Fruit fly (Drosophila melanogaster): ENCODE measurements around the gene smp-30.

smp-30 gene

DNA sequence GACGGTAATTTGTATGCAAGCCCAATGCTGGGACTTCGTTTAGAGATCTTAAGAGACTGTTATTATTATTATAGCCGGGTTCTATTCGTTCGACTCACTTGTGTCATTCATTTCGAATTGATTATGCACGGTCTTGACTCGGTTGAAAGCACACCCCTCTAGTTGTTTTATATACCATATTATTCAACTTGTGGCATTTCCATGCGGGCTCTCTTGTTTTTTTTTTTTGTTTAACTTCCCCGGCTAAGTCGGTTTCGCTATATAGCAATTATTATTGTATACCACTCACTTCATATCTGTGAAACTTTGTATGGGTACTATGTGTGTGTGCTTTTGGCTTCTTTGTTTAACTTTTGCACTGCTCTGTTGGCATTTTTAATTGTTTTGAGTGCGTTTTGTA, at the start of gene smp-30:
smp-30 (minus strand) TSS at position 224 of the 400 bp plus-strand sequence.
- no peak for TF ChIP-seq Sin3A (optimal IDR thresholded peaks at IDR 0.05)
- no peak for TF ChIP-seq Myc (optimal IDR thresholded peaks at IDR 0.05)
- no peak for TF ChIP-seq ttk (optimal IDR thresholded peaks at IDR 0.05)
- TF ChIP-seq insv (optimal IDR thresholded peaks at IDR 0.05), result no peak
- TF ChIP-seq h (optimal IDR thresholded peaks at IDR 0.05), result no peak
- TF ChIP-seq psq (optimal IDR thresholded peaks at IDR 0.05), result no peak

- TF ChIP-seq ttk (optimal IDR thresholded peaks at IDR 0.05) (no peak), h (optimal IDR thresholded peaks at IDR 0.05) (no peak), insv (optimal IDR thresholded peaks at IDR 0.05) (no peak)
Observed at dm6 chr3R:14798626-14799258, 47.7 kb upstream of the smp-30 start, which contains the start of gene CG14856. Gene CG14856 (plus strand): TSS chr3R:14798986.

dm6 chr3R:14796294-14796693, 45.2 kb upstream of the smp-30 start, which contains the start of gene CG14855:
Gene CG14855 (plus strand): TSS chr3R:14796305.
- TF ChIP-seq Sin3A (optimal IDR thresholded peaks at IDR 0.05), result no peak
- no peak for TF ChIP-seq psq (optimal IDR thresholded peaks at IDR 0.05)
- no peak for TF ChIP-seq h (optimal IDR thresholded peaks at IDR 0.05)
- TF ChIP-seq Myc (optimal IDR thresholded peaks at IDR 0.05), result no peak
- TF ChIP-seq insv (optimal IDR thresholded peaks at IDR 0.05), result no peak
- TF ChIP-seq ttk (optimal IDR thresholded peaks at IDR 0.05), result no peak

DNA sequence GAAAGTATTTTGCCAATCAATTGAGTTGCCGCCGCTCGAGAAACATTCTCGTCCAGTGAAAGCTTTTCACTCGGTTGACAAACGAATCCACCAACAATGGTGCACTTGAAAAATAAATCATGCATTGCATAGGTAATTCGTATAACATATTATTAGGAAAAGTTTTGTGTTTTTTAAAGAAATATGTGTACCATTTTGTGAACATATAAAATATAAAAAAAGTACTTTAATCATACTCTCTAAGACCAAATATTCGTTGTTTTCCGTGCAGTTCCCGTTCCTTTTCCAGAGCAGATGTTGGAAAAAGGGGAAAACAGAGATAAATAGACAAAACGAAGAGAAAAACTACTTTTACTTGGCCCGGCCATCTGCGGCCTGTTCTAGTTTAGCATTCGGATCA, 35.6 kb upstream of the smp-30 start:
- TF ChIP-seq Sin3A (optimal IDR thresholded peaks at IDR 0.05), result no peak
- no peak for TF ChIP-seq psq (optimal IDR thresholded peaks at IDR 0.05)
- TF ChIP-seq h (optimal IDR thresholded peaks at IDR 0.05), result no peak
- no peak for TF ChIP-seq Myc (optimal IDR thresholded peaks at IDR 0.05)
- TF ChIP-seq ttk (optimal IDR thresholded peaks at IDR 0.05), result no peak
- TF ChIP-seq insv (optimal IDR thresholded peaks at IDR 0.05), result no peak

dm6 chr3R:14785335-14785734, 34.3 kb upstream of the smp-30 start:
- no peak for TF ChIP-seq h (optimal IDR thresholded peaks at IDR 0.05)
- TF ChIP-seq Sin3A (optimal IDR thresholded peaks at IDR 0.05), result no peak
- no peak for TF ChIP-seq insv (optimal IDR thresholded peaks at IDR 0.05)
- TF ChIP-seq Myc (optimal IDR thresholded peaks at IDR 0.05), result no peak
- TF ChIP-seq psq (optimal IDR thresholded peaks at IDR 0.05), result no peak
- no peak for TF ChIP-seq ttk (optimal IDR thresholded peaks at IDR 0.05)

DNA sequence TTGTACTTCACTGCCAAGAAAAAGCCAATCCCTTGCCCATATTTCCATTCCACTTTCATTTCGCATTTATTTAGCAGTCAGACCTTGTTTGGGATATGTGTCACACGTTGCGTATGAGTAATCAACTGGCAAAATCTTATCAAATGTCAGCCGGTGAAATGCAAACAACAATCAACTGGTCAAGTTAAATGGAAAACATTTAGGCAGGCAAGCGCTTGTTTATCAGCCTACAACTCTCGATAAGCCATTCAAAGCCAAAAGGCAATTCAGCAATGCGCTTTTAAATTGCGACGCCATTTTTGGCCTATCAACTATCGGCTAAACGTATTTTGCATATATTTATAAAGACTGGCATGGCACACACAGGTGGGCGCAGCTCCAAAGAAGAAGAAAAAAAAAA, 29.7 kb upstream of the smp-30 start:
- TF ChIP-seq h (optimal IDR thresholded peaks at IDR 0.05) (no peak), Sin3A (optimal IDR thresholded peaks at IDR 0.05) (no peak), Myc (optimal IDR thresholded peaks at IDR 0.05) (no peak), insv (optimal IDR thresholded peaks at IDR 0.05) (no peak)

- TF ChIP-seq Sin3A (optimal IDR thresholded peaks at IDR 0.05), result no peak
- TF ChIP-seq h (optimal IDR thresholded peaks at IDR 0.05), result no peak
- TF ChIP-seq psq (optimal IDR thresholded peaks at IDR 0.05), result no peak
- no peak for TF ChIP-seq Myc (optimal IDR thresholded peaks at IDR 0.05)
- no peak for TF ChIP-seq ttk (optimal IDR thresholded peaks at IDR 0.05)
- TF ChIP-seq insv (optimal IDR thresholded peaks at IDR 0.05), result no peak
Observed at dm6 chr3R:14779733-14780278, 28.8 kb upstream of the smp-30 start.

- TF ChIP-seq h (optimal IDR thresholded peaks at IDR 0.05) (no peak), Sin3A (optimal IDR thresholded peaks at IDR 0.05) (no peak), insv (optimal IDR thresholded peaks at IDR 0.05) (no peak), psq (optimal IDR thresholded peaks at IDR 0.05) (no peak), ttk (optimal IDR thresholded peaks at IDR 0.05) (no peak), Myc (optimal IDR thresholded peaks at IDR 0.05) (no peak)
Observed at dm6 chr3R:14775395-14775794, 24.3 kb upstream of the smp-30 start.

DNA sequence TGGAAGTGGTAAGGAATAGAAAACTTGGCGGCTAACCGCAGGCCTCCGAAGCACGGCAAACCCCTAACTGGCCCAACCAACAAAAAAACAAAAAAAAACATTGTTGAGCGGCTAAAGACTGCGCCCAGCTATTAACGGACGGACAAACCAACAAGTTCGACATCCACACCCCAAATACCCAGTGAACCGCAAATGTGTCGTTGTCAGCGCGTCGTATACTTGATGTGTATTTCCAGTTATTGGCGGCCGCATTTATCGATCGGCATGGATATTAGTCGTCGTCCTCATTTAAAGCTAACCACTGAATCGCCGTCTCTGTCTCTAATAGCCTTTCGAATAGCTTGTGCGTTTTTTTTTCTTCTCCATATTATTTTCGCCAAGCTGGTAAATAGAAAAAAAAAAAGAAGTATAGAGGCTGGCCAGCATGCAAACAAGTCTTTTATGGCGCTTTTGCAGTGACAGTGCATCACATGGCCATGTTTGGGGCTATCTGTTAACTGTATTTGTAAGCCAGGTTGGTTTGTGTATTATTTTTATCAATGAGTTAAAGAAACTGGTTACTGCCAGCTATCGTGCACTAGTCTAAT, 15.5 kb upstream of the smp-30 start:
- TF ChIP-seq h (optimal IDR thresholded peaks at IDR 0.05) (no peak), psq (optimal IDR thresholded peaks at IDR 0.05) (no peak), ttk (optimal IDR thresholded peaks at IDR 0.05) (no peak), insv (optimal IDR thresholded peaks at IDR 0.05) (no peak)

- TF ChIP-seq psq (optimal IDR thresholded peaks at IDR 0.05) (no peak), Myc (optimal IDR thresholded peaks at IDR 0.05) (no peak), ttk (optimal IDR thresholded peaks at IDR 0.05) (no peak), h (optimal IDR thresholded peaks at IDR 0.05) (no peak), insv (optimal IDR thresholded peaks at IDR 0.05) (no peak), Sin3A (optimal IDR thresholded peaks at IDR 0.05) (no peak)
Observed at dm6 chr3R:14765364-14765993, 14.4 kb upstream of the smp-30 start.

DNA sequence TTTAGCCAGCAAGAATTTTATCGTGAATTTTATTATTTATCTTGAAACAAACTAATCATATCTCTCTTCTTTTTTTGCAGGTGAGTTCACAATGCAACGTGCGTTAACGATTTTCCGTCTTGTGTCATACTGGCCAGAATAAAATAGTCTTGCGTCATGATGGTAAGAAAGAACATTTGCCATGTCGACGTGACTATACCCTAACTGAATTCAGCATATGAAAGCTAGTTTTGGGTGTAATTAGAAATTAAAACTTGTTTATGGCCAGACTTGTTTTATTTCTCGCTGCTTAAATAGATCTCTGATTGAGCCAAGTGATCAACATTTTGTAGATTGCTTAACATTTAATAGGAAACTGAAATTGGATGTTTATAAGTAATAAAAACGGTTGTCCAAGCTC, 13.1 kb upstream of the smp-30 start:
- TF ChIP-seq psq (optimal IDR thresholded peaks at IDR 0.05) (no peak), Myc (optimal IDR thresholded peaks at IDR 0.05) (no peak), insv (optimal IDR thresholded peaks at IDR 0.05) (no peak), Sin3A (optimal IDR thresholded peaks at IDR 0.05) (no peak), ttk (optimal IDR thresholded peaks at IDR 0.05) (no peak), h (optimal IDR thresholded peaks at IDR 0.05) (no peak)

dm6 chr3R:14763487-14763886, 12.4 kb upstream of the smp-30 start:
- TF ChIP-seq Myc (optimal IDR thresholded peaks at IDR 0.05), result no peak
